Worm (Caenorhabditis elegans) whole organism, L3 larva: ENCODE results near the gene rmd-6.
"Not testable (repeated sequence)": the region's sequence is repeated elsewhere in the genome, so short reads cannot be mapped to it uniquely, and the experiment has no call there.

ENCODE experiments used
- ama-1 ChIP-seq: fragments of 150-350 bp; optimal IDR thresholded peaks from 2 replicates; lab custom pipeline; 2018
- ceh-16 ChIP-seq: sonication (generic microtip); optimal IDR thresholded peaks from 2 replicates; lab custom pipeline; 2017; ENCODE audit warnings: missing biosample characterization, missing genetic modification characterization
- ceh-28 ChIP-seq: fragments of 150-350 bp; optimal IDR thresholded peaks from 2 replicates; lab custom pipeline; 2014; ENCODE audit warnings: missing biosample characterization, missing genetic modification reagents, missing genetic modification characterization
- daf-12 ChIP-seq: fragments of 150-350 bp; optimal IDR thresholded peaks from 2 replicates; lab custom pipeline; 2014; ENCODE audit warnings: missing biosample characterization, missing genetic modification reagents, missing genetic modification characterization
- egl-27 ChIP-seq: sonication (generic microtip); optimal IDR thresholded peaks from 4 replicates; lab custom pipeline; 2017; ENCODE audit warnings: missing biosample characterization, missing genetic modification reagents, missing genetic modification characterization
- egl-5 ChIP-seq: fragments of 150-350 bp; optimal IDR thresholded peaks from 2 replicates; lab custom pipeline; 2017; ENCODE audit warnings: missing biosample characterization, missing genetic modification reagents, missing genetic modification characterization, inconsistent platforms
- elt-1 ChIP-seq: fragments of 150-350 bp; optimal IDR thresholded peaks from 2 replicates; lab custom pipeline; 2014; ENCODE audit warnings: missing biosample characterization, missing genetic modification characterization
- elt-2 ChIP-seq: sonication (generic microtip); optimal IDR thresholded peaks from 2 replicates; lab custom pipeline; 2016; ENCODE audit warnings: missing genetic modification reagents, mild to moderate bottlenecking, missing genetic modification characterization, missing compliant biosample characterization
- elt-3 ChIP-seq, 3 experiments: fragments of 150-350 bp in 1 of 3; sonication (generic microtip) in 2 of 3; optimal IDR thresholded peaks; 2 replicates in 2 of 3; 4 replicates in 1 of 3; lab custom pipeline; 2014 to 2017; ENCODE audit warnings: missing biosample characterization in 3 of 3, missing genetic modification characterization in 3 of 3
- eor-1 ChIP-seq, 2 experiments: fragments of 150-350 bp; optimal IDR thresholded peaks; 2 replicates each; lab custom pipeline; 2014 to 2018; ENCODE audit warnings: missing biosample characterization in 2 of 2, missing genetic modification characterization in 2 of 2
- fkh-10 ChIP-seq: sonication (generic microtip); optimal IDR thresholded peaks from 2 replicates; lab custom pipeline; 2017; ENCODE audit warnings: missing biosample characterization, missing genetic modification reagents, missing genetic modification characterization
- fos-1 ChIP-seq: fragments of 150-350 bp; optimal IDR thresholded peaks from 2 replicates; lab custom pipeline; 2014; ENCODE audit warnings: missing biosample characterization, missing genetic modification characterization
- hmg-11 ChIP-seq: sonication (generic microtip); optimal IDR thresholded peaks from 2 replicates; lab custom pipeline; 2016; ENCODE audit warnings: missing genetic modification characterization, missing compliant biosample characterization
- jun-1 ChIP-seq: fragments of 150-350 bp; optimal IDR thresholded peaks from 2 replicates; lab custom pipeline; 2014; ENCODE audit warnings: missing biosample characterization, missing genetic modification reagents, missing genetic modification characterization
- lin-15B ChIP-seq: fragments of 150-350 bp; optimal IDR thresholded peaks from 2 replicates; lab custom pipeline; 2014; ENCODE audit warnings: missing biosample characterization, missing genetic modification characterization
- lin-39 ChIP-seq: fragments of 150-350 bp; optimal IDR thresholded peaks from 2 replicates; lab custom pipeline; 2018; ENCODE audit warnings: missing biosample characterization, missing genetic modification reagents, missing genetic modification characterization
- mml-1 ChIP-seq: fragments of 150-350 bp; sonication (generic microtip); optimal IDR thresholded peaks from 3 replicates; lab custom pipeline; 2014; ENCODE audit warnings: missing biosample characterization, missing genetic modification characterization
- nhr-12 ChIP-seq: fragments of 150-350 bp; optimal IDR thresholded peaks from 2 replicates; lab custom pipeline; 2014; ENCODE audit warnings: missing biosample characterization, missing genetic modification characterization
- nhr-23 ChIP-seq: fragments of 150-350 bp; optimal IDR thresholded peaks from 2 replicates; lab custom pipeline; 2014; ENCODE audit warnings: missing biosample characterization, missing genetic modification reagents, missing genetic modification characterization
- nhr-237 ChIP-seq: fragments of 150-350 bp; optimal IDR thresholded peaks from 2 replicates; lab custom pipeline; 2014; ENCODE audit warnings: missing biosample characterization, missing genetic modification characterization
- nhr-25 ChIP-seq: sonication (generic microtip); optimal IDR thresholded peaks from 2 replicates; lab custom pipeline; 2017; ENCODE audit warnings: missing biosample characterization, missing genetic modification characterization
- nhr-43 ChIP-seq: sonication (generic microtip); optimal IDR thresholded peaks from 2 replicates; lab custom pipeline; 2016; ENCODE audit warnings: mild to moderate bottlenecking, missing genetic modification characterization, missing compliant biosample characterization; ENCODE audit not compliant: poor library complexity, severe bottlenecking
- nhr-76 ChIP-seq: fragments of 150-350 bp; sonication (generic microtip); optimal IDR thresholded peaks from 5 replicates; lab custom pipeline; 2014; ENCODE audit warnings: missing biosample characterization, missing genetic modification characterization
- nhr-77 ChIP-seq: fragments of 150-350 bp; optimal IDR thresholded peaks from 2 replicates; lab custom pipeline; 2014; ENCODE audit warnings: missing biosample characterization, missing genetic modification characterization
- pqm-1 ChIP-seq: fragments of 150-350 bp; optimal IDR thresholded peaks from 2 replicates; lab custom pipeline; 2017; ENCODE audit warnings: missing biosample characterization, missing genetic modification characterization, inconsistent platforms
- skn-1 ChIP-seq: fragments of 150-350 bp; optimal IDR thresholded peaks from 2 replicates; lab custom pipeline; 2014; ENCODE audit warnings: missing biosample characterization, missing genetic modification characterization
- tbx-2 ChIP-seq: sonication (generic microtip); optimal IDR thresholded peaks from 2 replicates; lab custom pipeline; 2016; ENCODE audit warnings: mild to moderate bottlenecking, missing genetic modification characterization, missing compliant biosample characterization
- unc-39 ChIP-seq: sonication (generic microtip); optimal IDR thresholded peaks from 4 replicates; lab custom pipeline; 2017; ENCODE audit warnings: missing biosample characterization, missing genetic modification characterization
- zag-1 ChIP-seq: fragments of 150-350 bp; optimal IDR thresholded peaks from 2 replicates; lab custom pipeline; 2014; ENCODE audit warnings: missing biosample characterization, missing genetic modification characterization
- ztf-11 ChIP-seq: fragments of 150-350 bp; optimal IDR thresholded peaks from 2 replicates; lab custom pipeline; 2014; ENCODE audit warnings: missing biosample characterization, missing genetic modification characterization
- ztf-4 ChIP-seq: fragments of 150-350 bp; optimal IDR thresholded peaks from 2 replicates; lab custom pipeline; 2014; ENCODE audit warnings: missing biosample characterization, missing genetic modification characterization

Gene rmd-6

DNA sequence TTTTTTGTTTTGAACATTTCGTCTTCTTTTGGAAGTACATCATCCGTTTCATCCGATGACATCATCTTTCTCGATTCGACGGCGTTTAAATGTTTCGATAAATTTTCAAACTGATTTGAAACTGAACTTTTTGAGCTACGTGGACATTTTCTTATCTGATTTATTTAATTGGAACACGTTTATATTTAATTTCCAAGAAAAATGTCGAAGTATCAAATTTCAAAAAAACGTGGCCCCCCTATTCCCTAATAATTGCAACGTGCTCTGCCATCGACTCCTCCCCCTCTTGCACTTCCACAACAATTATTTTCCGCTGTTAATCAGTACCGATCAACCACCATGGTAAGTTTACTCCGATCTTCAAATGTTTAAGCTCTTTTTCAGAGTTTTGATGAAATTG lies at the start of gene rmd-6, which contains the start of gene R13H9.6:
Gene rmd-6 (plus strand): TSS at position 305 of the 400 bp plus-strand sequence.
Gene R13H9.6 (minus strand): TSS at position 101 of the 400 bp plus-strand sequence.
- not testable (repeated sequence) for TF ChIP-seq egl-5; fkh-10 (GFP tag; lab: Kevin White, UChicago); nhr-76 (tag; lab: Kevin White, UChicago)

DNA sequence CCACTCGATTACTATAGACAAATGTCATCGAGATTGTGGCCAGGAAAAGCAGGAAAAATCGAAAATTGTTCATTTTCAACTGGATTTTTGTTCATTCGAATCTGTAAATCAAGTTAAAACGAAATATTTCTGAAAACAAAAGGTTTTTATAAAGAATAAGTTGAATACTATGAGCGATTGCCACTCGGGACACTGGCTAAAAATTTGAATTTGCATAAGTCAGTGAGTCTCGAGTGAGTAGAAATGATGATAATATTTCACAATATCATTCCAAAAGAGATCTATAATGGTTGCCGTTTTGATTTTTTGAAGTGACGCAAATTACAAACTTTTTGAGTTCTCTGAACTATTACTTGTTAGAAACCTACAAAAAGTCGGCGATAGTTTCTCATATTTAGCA lies 48.1 kb upstream of the rmd-6 start, which contains the start of gene T28H11.8:
Gene T28H11.8 (minus strand): TSS at position 101 of the 400 bp plus-strand sequence.
- TF ChIP-seq nhr-12 (tag; lab: Kevin White, UChicago) (no peak), mml-1 (tag; lab: Kevin White, UChicago) (no peak), ceh-16 (tag; lab: Kevin White, UChicago) (no peak), fkh-10 (GFP tag; lab: Kevin White, UChicago) (no peak), pqm-1 (tag; lab: Kevin White, UChicago) (no peak), fos-1 (tag; lab: Kevin White, UChicago) (no peak), ceh-28 (tag; lab: Kevin White, UChicago) (no peak), egl-27 (no peak), lin-15B (tag; lab: Kevin White, UChicago) (no peak), nhr-23 (tag; lab: Kevin White, UChicago) (no peak), jun-1 (no peak), ztf-11 (tag; lab: Kevin White, UChicago) (no peak), elt-1 (tag; lab: Kevin White, UChicago) (no peak), eor-1 (tag; optimal IDR thresholded peaks at IDR 0.05; lab: Kevin White, UChicago) (no peak), tbx-2 (tag; lab: Kevin White, UChicago) (no peak), daf-12 (tag; lab: Kevin White, UChicago) (no peak)

DNA sequence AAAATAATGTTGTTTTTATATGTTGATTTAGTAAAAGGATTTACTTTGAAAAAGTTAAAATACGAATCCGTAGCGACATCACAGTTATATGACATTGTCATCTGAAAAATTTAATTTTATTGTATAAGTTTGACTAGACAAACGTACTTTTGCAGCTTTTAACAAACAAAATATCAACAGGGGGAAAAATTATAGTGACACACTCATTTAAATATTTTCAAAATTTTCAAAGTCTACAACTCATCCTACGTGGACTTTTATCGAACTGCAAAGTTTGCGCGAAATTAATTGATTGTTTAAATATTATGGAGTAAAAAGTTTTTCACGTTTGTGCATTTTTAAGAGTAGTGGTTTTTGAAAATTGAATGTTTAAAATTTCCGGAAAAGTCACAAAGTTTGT lies 43.0 kb upstream of the rmd-6 start, which contains the start of gene C09B9.85:
Gene C09B9.85 (minus strand): TSS at position 101 of the 400 bp plus-strand sequence.
- TF ChIP-seq lin-15B (tag; lab: Kevin White, UChicago): no peak

DNA sequence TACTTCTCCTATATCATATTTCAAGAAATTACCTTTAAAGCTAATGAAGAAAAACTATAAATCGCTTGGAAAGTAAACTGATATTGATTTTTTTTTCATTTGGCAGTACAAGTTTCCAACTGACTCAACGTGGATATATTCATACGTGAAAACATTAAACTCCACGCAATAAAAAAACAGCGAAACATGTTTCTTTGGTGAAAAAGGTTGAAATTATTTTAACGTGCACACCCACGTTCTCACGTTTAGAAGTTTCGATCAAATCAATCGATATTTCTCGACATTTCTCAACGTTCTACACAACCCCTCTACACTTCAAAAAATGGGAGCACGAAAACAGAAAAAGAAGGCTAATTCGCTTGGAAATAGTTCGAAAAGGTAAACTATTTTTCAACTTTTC lies 39.7 kb upstream of the rmd-6 start, which contains the start of the genes best-6 and C09B9.2:
Gene best-6 (minus strand): TSS at position 101 of the 400 bp plus-strand sequence.
Gene C09B9.2 (plus strand): TSS at position 314 of the 400 bp plus-strand sequence.
- TF ChIP-seq ceh-16 (tag; lab: Kevin White, UChicago): no peak
- no peak for TF ChIP-seq nhr-12 (tag; lab: Kevin White, UChicago)
- no peak for TF ChIP-seq elt-3 (tag; optimal IDR thresholded peaks at IDR 0.05; lab: Kevin White, UChicago)
- no peak for TF ChIP-seq skn-1 (tag; lab: Kevin White, UChicago)
- no peak for TF ChIP-seq fos-1 (tag; lab: Kevin White, UChicago)
- TF ChIP-seq zag-1 (tag; lab: Kevin White, UChicago): no peak
- TF ChIP-seq, all 47 proteins: peak for 0

DNA sequence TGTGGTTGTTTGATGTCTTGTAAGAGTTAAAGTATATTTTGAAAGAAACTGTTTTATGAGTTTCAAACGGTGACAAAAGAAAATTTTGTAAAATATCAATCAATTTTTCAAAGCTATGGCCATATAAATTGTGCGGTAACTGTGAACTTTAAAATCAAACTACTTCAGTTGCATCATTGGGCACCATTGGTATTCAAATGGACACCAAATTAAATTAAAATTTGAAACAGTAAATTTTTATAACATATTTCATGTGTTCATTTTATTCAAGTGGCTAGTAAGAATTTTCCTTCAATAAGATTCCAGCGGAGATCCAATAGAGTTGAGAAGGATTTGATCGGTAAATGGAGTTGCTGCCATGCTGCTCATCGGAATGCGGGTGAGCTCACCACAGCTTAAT lies 37.3 kb upstream of the rmd-6 start:
- TF ChIP-seq ama-1 (lab: Kevin White, UChicago): no peak
- TF ChIP-seq hmg-11 (tag; lab: Kevin White, UChicago): no peak
- TF ChIP-seq nhr-25 (tag; lab: Kevin White, UChicago): no peak
- no peak for TF ChIP-seq ztf-4 (tag; lab: Kevin White, UChicago)
- no peak for TF ChIP-seq zag-1 (tag; lab: Kevin White, UChicago)
- TF ChIP-seq egl-27: no peak
- no peak for TF ChIP-seq nhr-43 (tag; lab: Kevin White, UChicago)
- no peak for TF ChIP-seq lin-39
- TF ChIP-seq jun-1: no peak
- TF ChIP-seq elt-2 (tag; lab: Kevin White, UChicago): no peak
- no peak for TF ChIP-seq elt-1 (tag; lab: Kevin White, UChicago)
- TF ChIP-seq ceh-28 (tag; lab: Kevin White, UChicago): no peak
- no peak for TF ChIP-seq nhr-77 (tag; lab: Kevin White, UChicago)
- TF ChIP-seq nhr-237 (tag; lab: Kevin White, UChicago): no peak
- no peak for TF ChIP-seq unc-39 (tag; lab: Kevin White, UChicago)
- TF ChIP-seq, all 47 proteins: peak for 0

DNA sequence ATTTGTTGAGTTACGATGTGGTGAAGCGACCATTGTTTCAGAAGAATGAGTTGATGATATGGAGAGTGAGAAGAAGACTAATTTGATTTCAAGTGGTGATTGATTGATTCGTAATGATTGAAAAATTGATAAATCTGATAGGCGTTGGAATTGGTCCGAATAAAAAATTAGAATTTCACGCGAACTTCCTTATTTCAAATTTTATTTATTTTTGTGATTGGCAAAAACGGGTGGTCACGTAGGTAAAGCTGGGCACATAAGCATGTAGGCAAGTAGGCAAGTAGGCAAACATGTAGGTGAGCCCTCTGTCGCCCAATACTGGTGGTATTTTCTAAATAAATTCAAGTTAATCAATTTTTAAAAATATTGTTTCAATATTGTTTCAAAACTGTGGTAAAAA lies 35.4 kb upstream of the rmd-6 start, which contains the start of gene C09B9.4:
Gene C09B9.4 (minus strand): TSS at position 101 of the 400 bp plus-strand sequence.
- TF ChIP-seq nhr-23 (tag; lab: Kevin White, UChicago): no peak
